Worm (Caenorhabditis elegans): ENCODE measurements around the gene hda-5.

hda-5 gene

ce11 chrII:11761806-11762512 lies 36.9 kb upstream of the hda-5 start (continued):
- no peak for TF ChIP-seq B0035.1 (tag; optimal IDR thresholded peaks at IDR 0.05)
- no peak for TF ChIP-seq ccch-3 (GFP tag; optimal IDR thresholded peaks at IDR 0.05)
- TF ChIP-seq him-1 (tag; optimal IDR thresholded peaks at IDR 0.05), result no peak
- TF ChIP-seq pha-4 (tag; optimal IDR thresholded peaks at IDR 0.05), result no peak
- TF ChIP-seq F57A8.1 (GFP tag; optimal IDR thresholded peaks at IDR 0.05), result no peak
- TF ChIP-seq unc-130 (GFP tag; optimal IDR thresholded peaks at IDR 0.05), result no peak
- TF ChIP-seq lin-54 (GFP tag; optimal IDR thresholded peaks at IDR 0.05), result peak; percentile 36
- TF ChIP-seq nhr-179 (tag; optimal IDR thresholded peaks at IDR 0.05), result no peak
- TF ChIP-seq B0336.3 (GFP tag; IDR thresholded peaks at IDR 0.05), result no peak
- no peak for TF ChIP-seq lin-35 (GFP tag; optimal IDR thresholded peaks at IDR 0.05)
- no peak for TF ChIP-seq F33H1.4 (GFP tag; IDR thresholded peaks at IDR 0.05)
- no peak for TF ChIP-seq chd-7 (tag; optimal IDR thresholded peaks at IDR 0.05)

DNA sequence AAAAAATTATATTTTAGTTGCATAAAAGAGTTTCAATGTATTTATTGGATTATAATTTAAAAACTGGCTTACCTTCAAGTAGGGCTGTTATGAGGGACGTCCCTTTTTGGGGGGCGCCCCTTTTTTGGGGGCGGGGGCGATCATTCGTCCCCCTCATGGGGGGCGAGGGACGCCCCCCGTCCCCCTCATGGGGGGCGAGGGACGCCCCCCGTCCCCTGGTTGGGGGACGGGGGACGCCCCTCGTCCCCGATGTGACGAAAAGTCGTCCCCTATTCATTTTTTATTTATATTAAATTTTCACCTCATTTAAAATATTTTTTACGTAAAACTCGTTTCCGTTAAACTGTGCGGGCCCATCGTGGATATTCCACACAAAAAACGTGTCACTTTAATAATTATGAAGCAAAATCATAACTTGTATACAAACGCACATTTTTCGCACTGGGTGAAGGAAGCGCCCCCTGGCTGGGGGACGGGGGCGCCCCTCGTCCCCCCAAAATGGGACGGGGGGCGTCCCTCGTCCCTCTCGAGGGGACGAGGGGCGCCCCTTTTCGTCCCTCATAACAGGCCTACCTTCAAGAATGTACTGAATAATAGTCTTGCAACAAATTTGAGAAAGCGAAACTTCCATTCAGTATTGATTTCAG lies 33.2 kb upstream of the hda-5 start:
- TF ChIP-seq ztf-3 (GFP tag; optimal IDR thresholded peaks at IDR 0.05), result no peak
- TF ChIP-seq K12H6.12 (tag; optimal IDR thresholded peaks at IDR 0.05), result no peak
- no peak for TF ChIP-seq nhr-27 (tag; optimal IDR thresholded peaks at IDR 0.05)
- no peak for TF ChIP-seq rcor-1 (GFP tag; IDR thresholded peaks at IDR 0.05)
- no peak for TF ChIP-seq akir-1 (GFP tag; optimal IDR thresholded peaks at IDR 0.05)
- peak; percentile 99 for TF ChIP-seq egrh-3 (GFP tag; IDR thresholded peaks at IDR 0.05)
- TF ChIP-seq hlh-12 (tag; optimal IDR thresholded peaks at IDR 0.05), result no peak
- no peak for TF ChIP-seq snpc-1.3 (tag; optimal IDR thresholded peaks at IDR 0.05; ENCODE audit: insufficient read depth)
- TF ChIP-seq zfh-2 (GFP tag; conservative IDR thresholded peaks at IDR 0.05), result peak; percentile 88
- TF ChIP-seq efl-1 (GFP tag; optimal IDR thresholded peaks at IDR 0.05), result no peak
- no peak for TF ChIP-seq ccch-3 (GFP tag; optimal IDR thresholded peaks at IDR 0.05)
- no peak for TF ChIP-seq aptf-3 (GFP tag; IDR thresholded peaks at IDR 0.05)

ce11 chrII:11766472-11766871 lies 32.4 kb upstream of the hda-5 start, which contains the start of gene F44E5.2:
Gene F44E5.2 (plus strand): TSS chrII:11766772.
- TF ChIP-seq xnd-1 (tag; optimal IDR thresholded peaks at IDR 0.05) (no peak), tbp1 (GFP tag; optimal IDR thresholded peaks at IDR 0.05) (no peak), C06A6.2 (GFP tag; conservative IDR thresholded peaks at IDR 0.05) (no peak), cebp-1 (GFP tag; IDR thresholded peaks at IDR 0.05) (no peak), cebp-1 (tag; optimal IDR thresholded peaks at IDR 0.05) (no peak), ccch-3 (GFP tag; optimal IDR thresholded peaks at IDR 0.05) (no peak), hlh-12 (tag; optimal IDR thresholded peaks at IDR 0.05) (no peak), snpc-1.1 (tag; optimal IDR thresholded peaks at IDR 0.05; ENCODE audit: insufficient read depth) (no peak), ceh-27 (GFP tag; optimal IDR thresholded peaks at IDR 0.05) (no peak), T26A5.8 (tag; optimal IDR thresholded peaks at IDR 0.05) (no peak), mxl-1 (tag; optimal IDR thresholded peaks at IDR 0.05) (no peak), aptf-3 (GFP tag; IDR thresholded peaks at IDR 0.05) (no peak), ceh-40 (GFP tag; IDR thresholded peaks at IDR 0.05) (no peak), ztf-6 (GFP tag; IDR thresholded peaks at IDR 0.05) (no peak), ceh-58 (GFP tag; IDR thresholded peaks at IDR 0.05) (no peak), B0336.3 (GFP tag; IDR thresholded peaks at IDR 0.05) (no peak), cebp-2 (GFP tag; IDR thresholded peaks at IDR 0.05) (no peak), nhr-120 (GFP tag; IDR thresholded peaks at IDR 0.05) (no peak)
